Fruit fly (Drosophila melanogaster) whole organism, pupa: ENCODE data around the gene AANATL7.

Source experiments
- CG10348 ChIP-seq: fragments of 200-800 bp; sonication (Bioruptor generic); IDR thresholded peaks from 2 replicates; pipeline ENCODE4 v1.3.6; 2022; ENCODE audit warnings: missing biosample characterization, missing genetic modification characterization
- CG13204 ChIP-seq: fragments of 200-800 bp; sonication (Bioruptor generic); optimal IDR thresholded peaks from 2 replicates; lab custom pipeline; 2018; ENCODE audit warnings: missing biosample characterization, mild to moderate bottlenecking, missing genetic modification characterization, moderate library complexity
- CG15710 ChIP-seq: fragments of 200-800 bp; sonication (Bioruptor generic); optimal IDR thresholded peaks from 2 replicates; lab custom pipeline; 2018; ENCODE audit warnings: missing biosample characterization, mild to moderate bottlenecking, missing genetic modification characterization, moderate library complexity
- CG17806 ChIP-seq: fragments of 200-800 bp; sonication (Bioruptor generic); optimal IDR thresholded peaks from 2 replicates; lab custom pipeline; 2018; ENCODE audit warnings: missing biosample characterization, mild to moderate bottlenecking, missing genetic modification characterization, moderate library complexity
- CG8159 ChIP-seq: fragments of 200-800 bp; sonication (Bioruptor generic); optimal IDR thresholded peaks from 3 replicates; lab custom pipeline; 2018; ENCODE audit warnings: missing biosample characterization, mild to moderate bottlenecking, missing genetic modification characterization, moderate library complexity
- CG9948 ChIP-seq: fragments of 200-800 bp; sonication (Bioruptor generic); optimal IDR thresholded peaks from 2 replicates; lab custom pipeline; 2018; ENCODE audit warnings: missing biosample characterization, mild to moderate bottlenecking, missing genetic modification characterization, moderate library complexity
- EcR ChIP-seq: fragments of 200-800 bp; sonication (Bioruptor generic); optimal IDR thresholded peaks from 3 replicates; lab custom pipeline; 2019; ENCODE audit warnings: missing biosample characterization, missing genetic modification characterization, mild to moderate bottlenecking, moderate library complexity, missing genetic modification reagents
- Ets98B ChIP-seq: fragments of 200-800 bp; sonication (Bioruptor generic); IDR thresholded peaks from 2 replicates; pipeline ENCODE4 v1.3.6; 2022; ENCODE audit warnings: missing biosample characterization, missing genetic modification characterization
- Pif1A ChIP-seq: fragments of 200-800 bp; sonication (Bioruptor generic); optimal IDR thresholded peaks from 3 replicates; lab custom pipeline; 2016; ENCODE audit warnings: missing biosample characterization, missing genetic modification characterization
- Pif1B ChIP-seq: fragments of 200-800 bp; sonication (Bioruptor generic); optimal IDR thresholded peaks from 3 replicates; lab custom pipeline; 2016; ENCODE audit warnings: missing biosample characterization, missing genetic modification characterization
- fd96Ca ChIP-seq: fragments of 200-800 bp; sonication (Bioruptor generic); IDR thresholded peaks from 3 replicates; pipeline ENCODE4 v1.3.6; 2022; ENCODE audit warnings: missing biosample characterization, missing genetic modification characterization
- rn ChIP-seq: fragments of 200-800 bp; sonication (Bioruptor generic); IDR thresholded peaks from 2 replicates; pipeline ENCODE4 v1.3.6; 2022; ENCODE audit warnings: missing biosample characterization, missing genetic modification characterization

- TF ChIP-seq CG9948 (tag; lab: Kevin White, UChicago) (no peak), rn (GFP tag; lab: Robert Waterston, UW) (no peak), EcR (no peak), Pif1A (GFP tag; lab: Kevin White, UChicago) (no peak), CG15710 (tag; lab: Kevin White, UChicago) (no peak), CG17806 (tag; lab: Kevin White, UChicago) (no peak), Pif1B (GFP tag; lab: Kevin White, UChicago) (no peak), CG10348 (GFP tag; lab: Robert Waterston, UW) (no peak), CG13204 (GFP tag; lab: Kevin White, UChicago) (no peak), Ets98B (GFP tag; lab: Robert Waterston, UW) (no peak), fd96Ca (GFP tag; lab: Robert Waterston, UW) (no peak), CG8159 (no peak)
Measured at dm6 chrX:2546664-2547487, 33.9 kb upstream of the AANATL7 start.
